Fruit fly (Drosophila melanogaster): Measurements from ENCODE around the gene CG17726.

The CG17726 gene

DNA sequence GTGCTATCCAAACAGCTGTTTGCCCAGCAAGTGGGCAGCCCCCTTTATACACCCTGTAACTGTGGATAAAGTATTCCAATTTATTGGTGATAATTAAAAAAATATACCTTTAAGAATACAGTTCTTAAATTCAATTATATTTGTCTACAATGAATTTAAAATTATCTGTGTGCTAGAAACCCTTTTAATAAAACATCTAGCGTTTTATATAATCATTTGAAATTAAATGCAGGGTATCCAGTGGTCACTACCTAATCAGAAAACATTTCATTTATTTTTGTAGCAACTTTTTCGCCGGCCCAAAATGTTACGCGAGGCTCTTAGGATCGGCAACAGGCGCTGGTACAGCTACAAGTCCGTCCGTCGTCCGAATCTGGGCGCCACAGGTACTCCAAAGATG, at the start of gene CG17726:
Gene CG17726 (plus strand): TSS at position 267 of the 400 bp plus-strand sequence.
- TF ChIP-seq cic (GFP tag; optimal IDR thresholded peaks at IDR 0.05) (peak; percentile 62), pad (GFP tag; optimal IDR thresholded peaks at IDR 0.05) (peak; percentile 66), CG5204 (GFP tag; optimal IDR thresholded peaks at IDR 0.05) (no peak), cnc (optimal IDR thresholded peaks at IDR 0.05) (no peak), CG1620 (GFP tag; optimal IDR thresholded peaks at IDR 0.05) (peak; percentile 87), CG11617 (GFP tag; optimal IDR thresholded peaks at IDR 0.05) (peak; percentile 95), CG12768 (GFP tag; optimal IDR thresholded peaks at IDR 0.05) (peak; percentile 89), bab1 (GFP tag; optimal IDR thresholded peaks at IDR 0.05) (peak; percentile 98), CG33017 (tag; optimal IDR thresholded peaks at IDR 0.05) (peak; percentile 99), tj (GFP tag; optimal IDR thresholded peaks at IDR 0.05) (peak; percentile 68), CG14711 (tag; optimal IDR thresholded peaks at IDR 0.05) (peak; percentile 97), toe (GFP tag; optimal IDR thresholded peaks at IDR 0.05) (no peak), ovo (GFP tag; optimal IDR thresholded peaks at IDR 0.05) (peak; percentile 87), CG7101 (tag; optimal IDR thresholded peaks at IDR 0.05) (peak; percentile 99), CG7045 (GFP tag; optimal IDR thresholded peaks at IDR 0.05) (peak; percentile 91), kay (GFP tag; ENCODE audit: borderline replicate concordance) (no peak), Clk (GFP tag; optimal IDR thresholded peaks at IDR 0.05) (no peak), Mnt (GFP tag; optimal IDR thresholded peaks at IDR 0.05) (peak; percentile 69), Hr96 (GFP tag; optimal IDR thresholded peaks at IDR 0.05) (no peak), Crg-1 (GFP tag; optimal IDR thresholded peaks at IDR 0.05) (peak; percentile 92)

DNA sequence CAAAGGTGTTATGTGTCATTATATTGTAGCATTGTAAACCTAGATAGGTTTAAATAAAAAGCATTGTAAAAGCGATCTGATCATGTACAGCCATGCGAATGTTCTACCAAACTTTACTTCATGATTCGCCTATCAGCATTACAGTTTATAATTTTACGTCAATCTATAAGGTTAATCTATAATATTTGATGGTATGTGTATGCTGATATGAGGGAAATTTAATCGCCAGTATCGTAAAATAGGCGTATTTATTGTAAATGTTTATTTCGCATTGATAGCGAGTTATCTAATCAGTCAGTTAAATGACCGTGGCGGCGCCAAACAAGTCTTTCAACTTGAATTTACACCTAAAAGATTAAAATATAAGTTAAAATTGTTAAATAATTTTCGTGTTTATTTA, 49.0 kb upstream of the CG17726 start:
- TF ChIP-seq kay (GFP tag; ENCODE audit: borderline replicate concordance) (no peak), CG12768 (GFP tag; optimal IDR thresholded peaks at IDR 0.05) (no peak)

DNA sequence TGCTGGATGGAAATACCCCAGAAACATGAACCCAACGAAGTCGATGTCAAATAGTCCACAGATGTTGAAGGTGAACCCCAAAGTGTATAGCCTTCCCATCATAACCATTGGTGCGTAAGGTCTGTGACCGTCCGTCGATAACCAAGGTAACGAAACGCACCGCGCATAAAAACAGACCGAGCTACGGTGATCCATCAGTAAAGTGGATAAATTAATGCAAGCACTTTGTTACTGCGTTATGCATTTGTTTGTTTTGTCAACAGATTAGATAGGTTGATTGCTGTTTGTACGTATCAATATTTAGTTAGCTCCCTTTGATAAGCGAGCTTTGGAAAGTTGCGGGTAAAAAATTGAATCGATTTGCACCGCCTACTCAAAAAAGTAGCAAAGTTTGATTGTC, 48.3 kb upstream of the CG17726 start:
- TF ChIP-seq kay (GFP tag; ENCODE audit: borderline replicate concordance) (peak; percentile 59), Mnt (GFP tag; optimal IDR thresholded peaks at IDR 0.05) (peak; percentile 2), CG14711 (tag; optimal IDR thresholded peaks at IDR 0.05) (peak; percentile 36), toe (GFP tag; optimal IDR thresholded peaks at IDR 0.05) (no peak), tj (GFP tag; optimal IDR thresholded peaks at IDR 0.05) (no peak), pad (GFP tag; optimal IDR thresholded peaks at IDR 0.05) (no peak), Hr96 (GFP tag; optimal IDR thresholded peaks at IDR 0.05) (no peak), CG33017 (tag; optimal IDR thresholded peaks at IDR 0.05) (peak; percentile 33), CG5204 (GFP tag; optimal IDR thresholded peaks at IDR 0.05) (peak; percentile 12), cic (GFP tag; optimal IDR thresholded peaks at IDR 0.05) (peak; percentile 60), bab1 (GFP tag; optimal IDR thresholded peaks at IDR 0.05) (no peak), CG11617 (GFP tag; optimal IDR thresholded peaks at IDR 0.05) (peak; percentile 9), Clk (GFP tag; optimal IDR thresholded peaks at IDR 0.05) (no peak), ovo (GFP tag; optimal IDR thresholded peaks at IDR 0.05) (no peak), CG7101 (tag; optimal IDR thresholded peaks at IDR 0.05) (peak; percentile 53), CG1620 (GFP tag; optimal IDR thresholded peaks at IDR 0.05) (no peak), Crg-1 (GFP tag; optimal IDR thresholded peaks at IDR 0.05) (no peak), CG7045 (GFP tag; optimal IDR thresholded peaks at IDR 0.05) (peak; percentile 49), CG12768 (GFP tag; optimal IDR thresholded peaks at IDR 0.05) (peak; percentile 66), cnc (optimal IDR thresholded peaks at IDR 0.05) (no peak)

DNA sequence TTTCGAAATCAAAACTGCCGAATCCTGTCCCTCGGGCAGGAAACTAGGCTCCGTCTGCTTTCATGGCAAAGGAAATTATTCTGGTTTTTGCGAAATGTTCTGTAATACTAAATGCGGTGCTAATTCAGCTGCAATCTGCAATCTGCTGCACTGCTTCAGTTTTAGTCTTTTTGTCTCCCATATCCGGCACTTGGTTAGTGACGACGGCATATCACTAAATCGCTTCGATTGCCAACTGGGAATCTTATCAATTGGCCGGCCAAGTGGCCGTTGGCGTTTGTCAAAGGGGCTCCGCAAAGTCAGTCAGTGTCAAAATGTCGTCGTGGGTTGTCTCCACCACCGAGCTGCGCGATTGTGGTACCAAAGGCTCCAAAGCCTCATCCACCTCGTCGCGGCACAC, 30.8 kb upstream of the CG17726 start, which contains the start of gene CG18577:
Gene CG18577 (plus strand): TSS at position 301 of the 400 bp plus-strand sequence.
- TF ChIP-seq ovo (GFP tag; optimal IDR thresholded peaks at IDR 0.05) (no peak), CG33017 (tag; optimal IDR thresholded peaks at IDR 0.05) (no peak), CG14711 (tag; optimal IDR thresholded peaks at IDR 0.05) (no peak), toe (GFP tag; optimal IDR thresholded peaks at IDR 0.05) (no peak), kay (GFP tag; ENCODE audit: borderline replicate concordance) (no peak), cic (GFP tag; optimal IDR thresholded peaks at IDR 0.05) (peak; percentile 80), CG1620 (GFP tag; optimal IDR thresholded peaks at IDR 0.05) (no peak)

DNA sequence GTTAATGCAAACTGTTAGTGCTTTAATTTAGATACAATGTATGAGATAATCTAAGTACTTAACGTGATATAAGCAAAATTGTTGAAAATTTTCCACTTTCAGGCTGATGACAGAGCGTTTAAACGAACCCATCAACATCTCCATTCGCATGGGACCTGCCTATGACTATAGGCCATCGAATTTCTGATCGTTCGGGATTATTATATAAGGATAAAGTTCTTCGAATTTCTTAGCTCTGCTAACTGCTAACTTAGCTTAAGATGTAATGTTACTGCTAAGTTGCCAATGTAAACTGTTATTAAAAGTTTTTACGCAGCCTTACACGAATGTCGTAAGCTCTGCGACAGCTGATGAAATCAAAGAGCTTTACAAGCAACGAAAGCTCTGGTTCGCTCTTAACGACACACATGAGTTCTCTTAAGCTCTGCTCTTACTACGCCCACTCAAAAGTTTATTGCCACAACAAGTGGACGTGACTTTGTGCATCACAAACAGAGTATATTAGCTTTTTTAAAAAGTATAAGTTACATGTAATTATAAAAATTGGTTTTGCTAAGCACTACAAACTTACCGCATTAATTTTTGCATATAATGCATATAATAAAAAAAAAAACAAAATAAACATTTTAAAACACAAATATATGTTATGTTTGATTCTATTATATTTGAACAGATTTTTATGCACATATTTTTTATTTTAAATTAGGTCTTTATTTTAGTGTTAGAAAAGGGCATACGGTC, 29.7 kb upstream of the CG17726 start:
- TF ChIP-seq Clk (GFP tag; optimal IDR thresholded peaks at IDR 0.05) (peak; percentile 98), Crg-1 (GFP tag; optimal IDR thresholded peaks at IDR 0.05) (peak; percentile 80), kay (GFP tag; ENCODE audit: borderline replicate concordance) (peak; percentile 96), pad (GFP tag; optimal IDR thresholded peaks at IDR 0.05) (peak; percentile 93), bab1 (GFP tag; optimal IDR thresholded peaks at IDR 0.05) (peak; percentile 95), CG7045 (GFP tag; optimal IDR thresholded peaks at IDR 0.05) (peak; percentile 100), Hr96 (GFP tag; optimal IDR thresholded peaks at IDR 0.05) (peak; percentile 89), Mnt (GFP tag; optimal IDR thresholded peaks at IDR 0.05) (no peak), cic (GFP tag; optimal IDR thresholded peaks at IDR 0.05) (peak; percentile 98), CG7101 (tag; optimal IDR thresholded peaks at IDR 0.05) (peak; percentile 98), cnc (optimal IDR thresholded peaks at IDR 0.05) (no peak), CG11617 (GFP tag; optimal IDR thresholded peaks at IDR 0.05) (peak; percentile 98), CG14711 (tag; optimal IDR thresholded peaks at IDR 0.05) (peak; percentile 96), CG5204 (GFP tag; optimal IDR thresholded peaks at IDR 0.05) (peak; percentile 94), toe (GFP tag; optimal IDR thresholded peaks at IDR 0.05) (peak; percentile 83), CG1620 (GFP tag; optimal IDR thresholded peaks at IDR 0.05) (peak; percentile 84), tj (GFP tag; optimal IDR thresholded peaks at IDR 0.05) (peak; percentile 89), ovo (GFP tag; optimal IDR thresholded peaks at IDR 0.05) (peak; percentile 88), CG12768 (GFP tag; optimal IDR thresholded peaks at IDR 0.05) (peak; percentile 99), CG33017 (tag; optimal IDR thresholded peaks at IDR 0.05) (peak; percentile 97)

DNA sequence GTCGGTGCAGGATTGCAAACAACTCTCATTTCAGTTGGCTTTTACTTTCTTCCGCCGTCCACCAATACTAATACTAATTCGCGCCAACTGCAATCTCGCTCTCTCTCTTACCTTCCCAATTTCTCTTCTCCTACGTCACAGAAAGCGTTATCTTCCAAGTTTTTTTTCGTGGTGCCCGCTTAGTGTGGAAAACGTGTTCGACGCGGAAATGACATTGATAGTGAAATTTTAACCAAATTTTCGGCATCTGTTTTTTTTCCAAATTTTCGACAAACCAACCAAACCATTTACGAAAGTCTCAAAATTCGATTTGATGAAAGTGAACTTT, 29.2 kb upstream of the CG17726 start, which contains the start of gene cu:
Gene cu (plus strand): TSS at position 204 of the 328 bp plus-strand sequence.
- TF ChIP-seq Mnt (GFP tag; optimal IDR thresholded peaks at IDR 0.05) (peak; percentile 83), pad (GFP tag; optimal IDR thresholded peaks at IDR 0.05) (no peak), cnc (optimal IDR thresholded peaks at IDR 0.05) (no peak), CG1620 (GFP tag; optimal IDR thresholded peaks at IDR 0.05) (no peak)

Data from whole organism, adult.